Worm (Caenorhabditis elegans): ENCODE measurements around the gene aff-1.
A peak's percentile ranks its signal among the peaks of the same experiment; 100 is the strongest.

aff-1 gene

ce11 chrII:6853059-6853466, 10.5 kb downstream of the aff-1 start (continued):
- no peak for TF ChIP-seq aptf-2 (GFP tag; conservative IDR thresholded peaks at IDR 0.05)
- TF ChIP-seq hlh-26 (GFP tag; conservative IDR thresholded peaks at IDR 0.05) = no peak
- no peak for TF ChIP-seq madf-8 (GFP tag; conservative IDR thresholded peaks at IDR 0.05)
- no peak for TF ChIP-seq unc-62 (GFP tag; optimal IDR thresholded peaks at IDR 0.05)
- no peak for TF ChIP-seq zim-3 (tag; optimal IDR thresholded peaks at IDR 0.05)
- TF ChIP-seq Y79H2A.3 (GFP tag; conservative IDR thresholded peaks at IDR 0.05) = 0 out of 2 replicates have a peak, but pooled peaks have one; percentile 25
- peak; percentile 69 for TF ChIP-seq lin-40 (tag; optimal IDR thresholded peaks at IDR 0.05)
- no peak for TF ChIP-seq F22D6.2 (tag; optimal IDR thresholded peaks at IDR 0.05)
- TF ChIP-seq chd-7 (tag; optimal IDR thresholded peaks at IDR 0.05) = peak; percentile 72
- peak; percentile 61 for TF ChIP-seq nfyb-1 (GFP tag; IDR thresholded peaks at IDR 0.05)
- TF ChIP-seq pha-4 (tag; optimal IDR thresholded peaks at IDR 0.05) = no peak
- no peak for TF ChIP-seq bed-2 (GFP tag; IDR thresholded peaks at IDR 0.05)
- TF ChIP-seq nhr-80 (tag; optimal IDR thresholded peaks at IDR 0.05) = peak; percentile 25
- TF ChIP-seq F39B2.1 (GFP tag; IDR thresholded peaks at IDR 0.05) = no peak
- no peak for TF ChIP-seq gei-17 (GFP tag; optimal IDR thresholded peaks at IDR 0.05)
- no peak for TF ChIP-seq repo-1 (tag; optimal IDR thresholded peaks at IDR 0.05)
- TF ChIP-seq hmg-20 (GFP tag; IDR thresholded peaks at IDR 0.05) = peak; percentile 21; the same call in 1 of the 2 replicates
- peak; percentile 74 for TF ChIP-seq F52B5.7 (tag; optimal IDR thresholded peaks at IDR 0.05)
- TF ChIP-seq ztf-22 (GFP tag; optimal IDR thresholded peaks at IDR 0.05) = no peak
- TF ChIP-seq F23B12.7 (tag; optimal IDR thresholded peaks at IDR 0.05; ENCODE audit: insufficient read depth) = no peak
- TF ChIP-seq rec-8 (tag; optimal IDR thresholded peaks at IDR 0.05) = peak; percentile 10 to 26
- TF ChIP-seq snpc-3.4 (tag; optimal IDR thresholded peaks at IDR 0.05) = peak; percentile 28
- peak; percentile 64 for TF ChIP-seq egrh-3 (GFP tag; IDR thresholded peaks at IDR 0.05)
- TF ChIP-seq ceh-100 (GFP tag; IDR thresholded peaks at IDR 0.05) = peak; percentile 26; the same call in 1 of the 2 replicates
- no peak for TF ChIP-seq C06A6.2 (GFP tag; conservative IDR thresholded peaks at IDR 0.05)
- 0 out of 2 replicates have a peak, but pooled peaks have one; percentile 35 for TF ChIP-seq Y56A3A.18 (GFP tag; IDR thresholded peaks at IDR 0.05)
- TF ChIP-seq Y95B8A.8 (GFP tag; IDR thresholded peaks at IDR 0.05) = no peak
- peak; percentile 67 for TF ChIP-seq rpc-1 (optimal IDR thresholded peaks at IDR 0.05)
- peak; percentile 74 for TF ChIP-seq rpc-1 (tag; optimal IDR thresholded peaks at IDR 0.05)
- 0 out of 2 replicates have a peak, but pooled peaks have one; percentile 9 for TF ChIP-seq ekl-4 (GFP tag; IDR thresholded peaks at IDR 0.05)
- TF ChIP-seq egl-18 (GFP tag; IDR thresholded peaks at IDR 0.05) = no peak
- TF ChIP-seq T07F8.4 (tag; optimal IDR thresholded peaks at IDR 0.05) = no peak
- TF ChIP-seq ztf-6 (GFP tag; IDR thresholded peaks at IDR 0.05) = 0 out of 2 replicates have a peak, but pooled peaks have one; percentile 30
- TF ChIP-seq somi-1 (GFP tag; optimal IDR thresholded peaks at IDR 0.05) = peak; percentile 54
- TF ChIP-seq K12H6.12 (tag; optimal IDR thresholded peaks at IDR 0.05) = peak; percentile 69
- TF ChIP-seq madf-6 (GFP tag; IDR thresholded peaks at IDR 0.05) = peak; percentile 64; the same call in 1 of the 2 replicates
- peak; percentile 40; the same call in 1 of the 2 replicates for TF ChIP-seq ceh-91 (GFP tag; IDR thresholded peaks at IDR 0.05)
- TF ChIP-seq madf-10 (tag; optimal IDR thresholded peaks at IDR 0.05) = peak; percentile 68
- no peak for TF ChIP-seq ama-1 (optimal IDR thresholded peaks at IDR 0.05)
- peak; percentile 33 to 87 for TF ChIP-seq ama-1 (GFP tag; optimal IDR thresholded peaks at IDR 0.05)
- no peak for TF ChIP-seq nhr-120 (GFP tag; IDR thresholded peaks at IDR 0.05)
- no peak for TF ChIP-seq nhr-27 (tag; optimal IDR thresholded peaks at IDR 0.05)
- TF ChIP-seq let-607 (tag; optimal IDR thresholded peaks at IDR 0.05) = peak in 1 of 2 experiments; percentile 27
- TF ChIP-seq dox-1 (GFP tag; IDR thresholded peaks at IDR 0.05) = peak; percentile 88
- no peak for TF ChIP-seq ceh-79 (tag; optimal IDR thresholded peaks at IDR 0.05)
- peak; percentile 82 for TF ChIP-seq ZK185.1 (tag; optimal IDR thresholded peaks at IDR 0.05; ENCODE audit: poor library complexity, severe bottlenecking)
- peak; percentile 28 for TF ChIP-seq F10E7.11 (tag; optimal IDR thresholded peaks at IDR 0.05)
